Fruit fly (Drosophila melanogaster) whole organism, embryonic: Measurements from ENCODE around the gene Nazo.

ENCODE experiments used
- Aef1 ChIP-seq: fragments of 200-800 bp; sonication (Bioruptor generic); IDR thresholded peaks from 3 replicates; pipeline ENCODE4 v1.3.6; 2022; ENCODE audit warnings: missing biosample characterization, missing genetic modification characterization
- Bdp1 ChIP-seq: fragments of 200-800 bp; sonication (Bioruptor generic); optimal IDR thresholded peaks from 3 replicates; lab custom pipeline; 2016; ENCODE audit warnings: missing biosample characterization, missing genetic modification characterization
- CG10462 ChIP-seq: fragments of 200-800 bp; sonication (Bioruptor generic); optimal IDR thresholded peaks from 2 replicates; lab custom pipeline; 2016; ENCODE audit warnings: missing biosample characterization, missing genetic modification characterization
- CG12219 ChIP-seq: fragments of 200-800 bp; sonication (Bioruptor generic); optimal IDR thresholded peaks from 3 replicates; lab custom pipeline; 2018; ENCODE audit warnings: missing biosample characterization, mild to moderate bottlenecking, missing genetic modification characterization
- CG13287 ChIP-seq: fragments of 200-800 bp; sonication (Bioruptor generic); IDR thresholded peaks from 2 replicates; pipeline ENCODE4 v1.3.6; 2022; ENCODE audit warnings: missing biosample characterization, missing genetic modification characterization; ENCODE audit not compliant: partially characterized antibody
- CG13296 ChIP-seq: fragments of 200-800 bp; sonication (Bioruptor generic); optimal IDR thresholded peaks from 3 replicates; lab custom pipeline; 2018; ENCODE audit warnings: missing biosample characterization, mild to moderate bottlenecking, missing genetic modification characterization
- CG13424 ChIP-seq: fragments of 200-800 bp; sonication (Bioruptor generic); optimal IDR thresholded peaks from 2 replicates; lab custom pipeline; 2019; ENCODE audit warnings: missing biosample characterization, mild to moderate bottlenecking, missing genetic modification characterization, moderate library complexity
- CG14014 ChIP-seq: fragments of 200-800 bp; sonication (Bioruptor generic); IDR thresholded peaks from 2 replicates; pipeline ENCODE4 v1.3.6; 2022; ENCODE audit warnings: missing biosample characterization, missing genetic modification characterization
- CG15601 ChIP-seq: fragments of 200-800 bp; sonication (Bioruptor generic); optimal IDR thresholded peaks from 3 replicates; lab custom pipeline; 2019; ENCODE audit warnings: missing biosample characterization, mild to moderate bottlenecking, missing genetic modification characterization, moderate library complexity
- CG16779 ChIP-seq: fragments of 200-800 bp; sonication (Bioruptor generic); IDR thresholded peaks from 2 replicates; pipeline ENCODE4 v1.3.6; 2022; ENCODE audit warnings: missing biosample characterization, missing genetic modification characterization
- CG2678 ChIP-seq: fragments of 200-800 bp; sonication (Bioruptor generic); optimal IDR thresholded peaks from 3 replicates; lab custom pipeline; 2019; ENCODE audit warnings: missing biosample characterization, mild to moderate bottlenecking, missing genetic modification characterization, moderate library complexity
- CG31365 ChIP-seq: fragments of 200-800 bp; sonication (Bioruptor generic); optimal IDR thresholded peaks from 2 replicates; lab custom pipeline; 2018; ENCODE audit warnings: missing biosample characterization, mild to moderate bottlenecking, missing genetic modification characterization
- CG33557 ChIP-seq: fragments of 200-800 bp; sonication (Bioruptor generic); optimal IDR thresholded peaks from 2 replicates; lab custom pipeline; 2019; ENCODE audit warnings: missing biosample characterization, mild to moderate bottlenecking, missing genetic modification characterization, moderate library complexity
- CG4282 ChIP-seq: fragments of 200-800 bp; sonication (Bioruptor generic); optimal IDR thresholded peaks from 2 replicates; lab custom pipeline; 2016; ENCODE audit warnings: missing biosample characterization, missing genetic modification characterization
- CG4424 ChIP-seq: fragments of 200-800 bp; sonication (Bioruptor generic); optimal IDR thresholded peaks from 3 replicates; lab custom pipeline; 2016; ENCODE audit warnings: missing biosample characterization, missing genetic modification characterization
- CG4820 ChIP-seq: fragments of 200-800 bp; sonication (Bioruptor generic); optimal IDR thresholded peaks from 3 replicates; lab custom pipeline; 2016; ENCODE audit warnings: missing biosample characterization, missing genetic modification characterization
- CG9797 ChIP-seq: fragments of 200-800 bp; sonication (Bioruptor generic); optimal IDR thresholded peaks from 3 replicates; lab custom pipeline; 2018; ENCODE audit warnings: missing biosample characterization, mild to moderate bottlenecking, missing genetic modification characterization
- CkIIα-i1 ChIP-seq: fragments of 200-800 bp; sonication (Bioruptor generic); IDR thresholded peaks from 2 replicates; pipeline ENCODE4 v1.3.6; 2022; ENCODE audit warnings: missing biosample characterization, missing genetic modification characterization
- D19A ChIP-seq: fragments of 200-800 bp; optimal IDR thresholded peaks from 3 replicates; lab custom pipeline; 2019; ENCODE audit warnings: missing biosample characterization, mild to moderate bottlenecking, missing genetic modification characterization, moderate library complexity
- Dad ChIP-seq: fragments of 200-800 bp; sonication (Bioruptor generic); optimal IDR thresholded peaks from 3 replicates; lab custom pipeline; 2016; ENCODE audit warnings: missing biosample characterization, missing genetic modification characterization
- Dref ChIP-seq: fragments of 200-800 bp; sonication (Bioruptor generic); IDR thresholded peaks from 2 replicates; pipeline ENCODE4 v1.3.6; 2022; ENCODE audit warnings: missing biosample characterization, missing genetic modification characterization
- E2f2 ChIP-seq: fragments of 200-800 bp; sonication (Bioruptor generic); IDR thresholded peaks from 2 replicates; pipeline ENCODE4 v1.3.6; 2022; ENCODE audit warnings: missing biosample characterization, missing genetic modification characterization
- Hr51 ChIP-seq, 2 experiments: fragments of 200-800 bp; sonication (Bioruptor generic); optimal IDR thresholded peaks; 2 replicates in 1 of 2; 3 replicates in 1 of 2; lab custom pipeline; 2016 to 2018; ENCODE audit warnings: missing biosample characterization in 2 of 2, missing genetic modification characterization in 2 of 2, mild to moderate bottlenecking in 1 of 2, moderate library complexity in 1 of 2
- Lhr ChIP-seq: fragments of 200-800 bp; sonication (Bioruptor generic); optimal IDR thresholded peaks from 3 replicates; lab custom pipeline; 2017; ENCODE audit warnings: mild to moderate bottlenecking, missing biosample characterization, missing genetic modification reagents, missing genetic modification characterization
- Lim3 ChIP-seq: fragments of 200-800 bp; sonication (Bioruptor generic); IDR thresholded peaks from 2 replicates; pipeline ENCODE4 v1.3.6; 2022; ENCODE audit warnings: missing biosample characterization, missing genetic modification characterization
- Mes4 ChIP-seq: fragments of 200-800 bp; sonication (Bioruptor generic); optimal IDR thresholded peaks from 2 replicates; lab custom pipeline; 2016; ENCODE audit warnings: missing biosample characterization, missing genetic modification characterization
- Myb ChIP-seq: fragments of 200-800 bp; sonication (Bioruptor generic); optimal IDR thresholded peaks from 2 replicates; lab custom pipeline; 2016; ENCODE audit warnings: missing biosample characterization, missing genetic modification characterization
- NK7.1 ChIP-seq: fragments of 200-800 bp; sonication (Bioruptor generic); optimal IDR thresholded peaks from 3 replicates; lab custom pipeline; 2016; ENCODE audit warnings: missing biosample characterization, missing genetic modification characterization
- Nf-YA ChIP-seq: fragments of 200-800 bp; sonication (Bioruptor generic); IDR thresholded peaks from 2 replicates; pipeline ENCODE4 v1.3.6; 2022; ENCODE audit warnings: missing biosample characterization, missing genetic modification characterization
- Pdp1 ChIP-seq, 2 experiments: fragments of 200-800 bp; sonication (Bioruptor generic); optimal IDR thresholded peaks; 3 replicates each; lab custom pipeline; 2016; ENCODE audit warnings: missing biosample characterization in 2 of 2, missing genetic modification characterization in 2 of 2, mild to moderate bottlenecking in 1 of 2, moderate library complexity in 1 of 2
- Sin3A ChIP-seq: fragments of >200 bp; optimal IDR thresholded peaks from 2 replicates; lab custom pipeline; 2018
- Trl ChIP-seq, 3 experiments: fragments of >200 bp in 2 of 3; fragments of 200-800 bp in 1 of 3; sonication (Bioruptor generic) in 1 of 3; optimal IDR thresholded peaks; 2 replicates in 1 of 3; 3 replicates in 2 of 3; lab custom pipeline; 2016 to 2017; ENCODE audit warnings: missing biosample characterization in 1 of 3, missing genetic modification characterization in 1 of 3
- Xbp1 ChIP-seq: fragments of 200-800 bp; sonication (Bioruptor generic); optimal IDR thresholded peaks from 3 replicates; lab custom pipeline; 2016; ENCODE audit warnings: missing biosample characterization, mild to moderate bottlenecking, missing genetic modification characterization
- bab2 ChIP-seq: fragments of 200-800 bp; sonication (Bioruptor generic); optimal IDR thresholded peaks from 2 replicates; lab custom pipeline; 2016; ENCODE audit warnings: missing biosample characterization, missing genetic modification characterization
- bbx ChIP-seq: fragments of 200-800 bp; sonication (Bioruptor generic); IDR thresholded peaks from 2 replicates; pipeline ENCODE4 v1.3.6; 2022; ENCODE audit warnings: missing biosample characterization, missing genetic modification characterization; ENCODE audit not compliant: partially characterized antibody
- crc ChIP-seq: fragments of 200-800 bp; sonication (Bioruptor generic); optimal IDR thresholded peaks from 2 replicates; lab custom pipeline; 2016; ENCODE audit warnings: missing biosample characterization, missing genetic modification characterization
- dati ChIP-seq: fragments of 200-800 bp; sonication (Bioruptor generic); IDR thresholded peaks from 2 replicates; pipeline ENCODE4 v1.3.6; 2022; ENCODE audit warnings: missing biosample characterization, missing genetic modification characterization
- fd102C ChIP-seq: fragments of 200-800 bp; sonication (Bioruptor generic); optimal IDR thresholded peaks from 2 replicates; lab custom pipeline; 2018; ENCODE audit warnings: missing biosample characterization, mild to moderate bottlenecking, missing genetic modification characterization, moderate library complexity
- hb ChIP-seq: fragments of 200-800 bp; sonication (Bioruptor generic); IDR thresholded peaks from 3 replicates; pipeline ENCODE4 v1.3.6; 2022; ENCODE audit warnings: missing biosample characterization, missing genetic modification characterization; ENCODE audit not compliant: partially characterized antibody
- hkb ChIP-seq, 2 experiments: fragments of 200-800 bp in 1 of 2; fragments of >200 bp in 1 of 2; sonication (Bioruptor generic) in 1 of 2; IDR thresholded peaks in 1 of 2; optimal IDR thresholded peaks in 1 of 2; 2 replicates each; pipeline versions ENCODE4 v1.3.6 to Lab custom; 2017 to 2022; ENCODE audit warnings: missing biosample characterization in 1 of 2, missing genetic modification characterization in 1 of 2
- pb ChIP-seq: fragments of 200-800 bp; sonication (Bioruptor generic); optimal IDR thresholded peaks from 3 replicates; lab custom pipeline; 2016; ENCODE audit warnings: missing biosample characterization, missing genetic modification characterization
- pita ChIP-seq: fragments of 200-800 bp; sonication (Bioruptor generic); optimal IDR thresholded peaks from 2 replicates; lab custom pipeline; 2017; ENCODE audit warnings: missing biosample characterization, mild to moderate bottlenecking, missing genetic modification characterization
- sc ChIP-seq, 3 experiments: fragments of >200 bp in 2 of 3; fragments of 200-800 bp in 1 of 3; sonication (Bioruptor generic) in 1 of 3; optimal IDR thresholded peaks; 2 replicates in 2 of 3; 3 replicates in 1 of 3; lab custom pipeline; 2017; ENCODE audit warnings: mild to moderate bottlenecking in 1 of 3, missing biosample characterization in 1 of 3, missing genetic modification characterization in 1 of 3, missing genetic modification reagents in 1 of 3
- slbo ChIP-seq: fragments of 200-800 bp; sonication (Bioruptor generic); IDR thresholded peaks from 2 replicates; pipeline ENCODE4 v1.3.6; 2022; ENCODE audit warnings: missing biosample characterization, missing genetic modification characterization
- sug ChIP-seq: fragments of 200-800 bp; optimal IDR thresholded peaks from 2 replicates; lab custom pipeline; 2019; ENCODE audit warnings: missing biosample characterization, mild to moderate bottlenecking, missing genetic modification characterization, moderate library complexity
- trem ChIP-seq: fragments of 200-800 bp; optimal IDR thresholded peaks from 3 replicates; lab custom pipeline; 2019; ENCODE audit warnings: missing biosample characterization, mild to moderate bottlenecking, missing genetic modification characterization, moderate library complexity
- twi ChIP-seq: fragments of 200-800 bp; optimal IDR thresholded peaks from 2 replicates; lab custom pipeline; 2019; ENCODE audit warnings: missing biosample characterization, mild to moderate bottlenecking, missing genetic modification characterization, moderate library complexity
- zen ChIP-seq: fragments of 200-800 bp; sonication (Bioruptor generic); optimal IDR thresholded peaks from 3 replicates; lab custom pipeline; 2018; ENCODE audit warnings: missing biosample characterization, mild to moderate bottlenecking, missing genetic modification characterization, moderate library complexity

Gene Nazo

dm6 chr3R:8316344-8317105 lies 28.8 kb downstream of the Nazo start, which contains the start of gene Coq2 (continued):
- TF ChIP-seq CG4282 (GFP tag; lab: Kevin White, UChicago) (no peak), dati (GFP tag; lab: Robert Waterston, UW) (no peak), Lhr (GFP tag; lab: Kevin White, UChicago) (peak; percentile 88), CkIIα-i1 (GFP tag; lab: Robert Waterston, UW) (no peak), sc (optimal IDR thresholded peaks at IDR 0.05; lab: Kevin White, UChicago) (no peak), sc (GFP tag; optimal IDR thresholded peaks at IDR 0.05; lab: Kevin White, UChicago) (no peak), CG13296 (GFP tag; lab: Kevin White, UChicago) (no peak), Nf-YA (GFP tag; lab: Robert Waterston, UW) (no peak), trem (tag; lab: Kevin White, UChicago) (peak; percentile 86), Aef1 (no peak), fd102C (GFP tag; lab: Kevin White, UChicago) (no peak), CG2678 (no peak), CG33557 (GFP tag; lab: Kevin White, UChicago) (no peak), slbo (GFP tag; lab: Robert Waterston, UW) (peak; percentile 25; the same call in 1 of the 2 replicates), CG4820 (GFP tag; lab: Kevin White, UChicago) (no peak), pb (GFP tag; lab: Kevin White, UChicago) (no peak), bbx (GFP tag; lab: Robert Waterston, UW) (no peak), Dref (GFP tag; lab: Robert Waterston, UW) (peak; percentile 47; the same call in 1 of the 2 replicates), twi (no peak), Sin3A (lab: Kevin White, UChicago) (peak; percentile 8), D19A (tag; lab: Kevin White, UChicago) (no peak), CG13287 (GFP tag; lab: Robert Waterston, UW) (peak; percentile 44; the same call in 1 of the 2 replicates), CG10462 (GFP tag; lab: Kevin White, UChicago) (no peak), CG13424 (tag; lab: Kevin White, UChicago) (no peak), E2f2 (GFP tag; lab: Robert Waterston, UW) (peak; percentile 96), hb (GFP tag; lab: Robert Waterston, UW) (no peak), CG31365 (peak; percentile 30), hkb (optimal IDR thresholded peaks at IDR 0.05; lab: Kevin White, UChicago) (peak; percentile 42), hkb (GFP tag; IDR thresholded peaks at IDR 0.05; lab: Robert Waterston, UW) (no peak), Hr51 (GFP tag; optimal IDR thresholded peaks at IDR 0.05; lab: Kevin White, UChicago) (no peak), Mes4 (no peak), Dad (no peak), Myb (GFP tag; lab: Kevin White, UChicago) (peak; percentile 88), Trl (optimal IDR thresholded peaks at IDR 0.05; lab: Kevin White, UChicago) (peak in 1 of 2 experiments; percentile 4), Trl (GFP tag; optimal IDR thresholded peaks at IDR 0.05; lab: Kevin White, UChicago) (no peak), CG12219 (GFP tag; lab: Kevin White, UChicago) (no peak), CG15601 (tag; lab: Kevin White, UChicago) (no peak), zen (no peak), Lim3 (GFP tag; lab: Robert Waterston, UW) (no peak), NK7.1 (no peak), sug (tag; lab: Kevin White, UChicago) (no peak), Pdp1 (GFP tag; optimal IDR thresholded peaks at IDR 0.05; lab: Kevin White, UChicago) (peak in 1 of 2 experiments; percentile 18), Xbp1 (GFP tag; lab: Kevin White, UChicago) (peak; percentile 2), Bdp1 (GFP tag; lab: Kevin White, UChicago) (no peak), bab2 (GFP tag; lab: Kevin White, UChicago) (no peak), CG14014 (GFP tag; lab: Robert Waterston, UW) (no peak), CG16779 (no peak), CG4424 (GFP tag; lab: Kevin White, UChicago) (no peak), pita (GFP tag; lab: Kevin White, UChicago) (peak; percentile 15), crc (GFP tag; lab: Kevin White, UChicago) (no peak), CG9797 (peak; percentile 16)
